Fruit fly (Drosophila melanogaster) whole organism, embryonic: ENCODE measurements around the gene CG15358.

Experiments used
- Aef1 ChIP-seq: fragments of 200-800 bp; sonication (Bioruptor generic); IDR thresholded peaks from 3 replicates; pipeline ENCODE4 v1.3.6; 2022; ENCODE audit warnings: missing biosample characterization, missing genetic modification characterization
- CG10147 ChIP-seq: fragments of 200-800 bp; sonication (Bioruptor generic); optimal IDR thresholded peaks from 2 replicates; lab custom pipeline; 2019; ENCODE audit warnings: missing biosample characterization, mild to moderate bottlenecking, missing genetic modification characterization, moderate library complexity
- CG10209 ChIP-seq: fragments of 200-800 bp; sonication (Bioruptor generic); optimal IDR thresholded peaks from 3 replicates; lab custom pipeline; 2017; ENCODE audit warnings: missing biosample characterization, mild to moderate bottlenecking, missing genetic modification characterization, missing genetic modification reagents
- CG10267 ChIP-seq: fragments of 200-800 bp; sonication (Bioruptor generic); optimal IDR thresholded peaks from 2 replicates; lab custom pipeline; 2018; ENCODE audit warnings: missing biosample characterization, mild to moderate bottlenecking, missing genetic modification characterization, moderate library complexity
- CG10462 ChIP-seq: fragments of 200-800 bp; sonication (Bioruptor generic); optimal IDR thresholded peaks from 2 replicates; lab custom pipeline; 2016; ENCODE audit warnings: missing biosample characterization, missing genetic modification characterization
- CG11696 ChIP-seq: fragments of 200-800 bp; sonication (Bioruptor generic); IDR thresholded peaks from 2 replicates; pipeline ENCODE4 v1.3.6; 2022; ENCODE audit warnings: missing biosample characterization, missing genetic modification characterization
- CG11723 ChIP-seq: fragments of 200-800 bp; sonication (Bioruptor generic); optimal IDR thresholded peaks from 2 replicates; lab custom pipeline; 2017; ENCODE audit warnings: missing biosample characterization, mild to moderate bottlenecking, missing genetic modification characterization
- CG12942 ChIP-seq: fragments of 200-800 bp; sonication (Bioruptor generic); optimal IDR thresholded peaks from 3 replicates; lab custom pipeline; 2016; ENCODE audit warnings: missing biosample characterization, missing genetic modification characterization
- CG13775 ChIP-seq: fragments of 200-800 bp; sonication (Bioruptor generic); optimal IDR thresholded peaks from 3 replicates; lab custom pipeline; 2017; ENCODE audit warnings: missing biosample characterization, mild to moderate bottlenecking, missing genetic modification characterization
- CG1603 ChIP-seq: fragments of 200-800 bp; sonication (Bioruptor generic); optimal IDR thresholded peaks from 2 replicates; lab custom pipeline; 2019; ENCODE audit warnings: missing biosample characterization, mild to moderate bottlenecking, missing genetic modification characterization, moderate library complexity
- CG17359 ChIP-seq: fragments of 200-800 bp; sonication (Bioruptor generic); optimal IDR thresholded peaks from 3 replicates; lab custom pipeline; 2018; ENCODE audit warnings: missing biosample characterization, mild to moderate bottlenecking, missing genetic modification characterization, moderate library complexity
- CG17385 ChIP-seq: fragments of 200-800 bp; sonication (Bioruptor generic); optimal IDR thresholded peaks from 3 replicates; lab custom pipeline; 2018; ENCODE audit warnings: missing biosample characterization, mild to moderate bottlenecking, missing genetic modification characterization
- CG17802 ChIP-seq: fragments of 200-800 bp; sonication (Bioruptor generic); optimal IDR thresholded peaks from 2 replicates; lab custom pipeline; 2018; ENCODE audit warnings: missing biosample characterization, mild to moderate bottlenecking, missing genetic modification characterization, moderate library complexity
- CG1832 ChIP-seq: fragments of 200-800 bp; sonication (Bioruptor generic); optimal IDR thresholded peaks from 2 replicates; lab custom pipeline; 2017; ENCODE audit warnings: missing biosample characterization, mild to moderate bottlenecking, missing genetic modification characterization, inconsistent platforms
- CG2712 ChIP-seq: fragments of 200-800 bp; optimal IDR thresholded peaks from 3 replicates; lab custom pipeline; 2019; ENCODE audit warnings: missing biosample characterization, mild to moderate bottlenecking, missing genetic modification characterization, moderate library complexity
- CG31224 ChIP-seq: fragments of 200-800 bp; sonication (Bioruptor generic); IDR thresholded peaks from 2 replicates; pipeline ENCODE4 v1.3.6; 2022; ENCODE audit warnings: missing biosample characterization, missing genetic modification characterization
- CG32772 ChIP-seq: fragments of 200-800 bp; sonication (Bioruptor generic); IDR thresholded peaks from 2 replicates; pipeline ENCODE4 v1.3.6; 2022; ENCODE audit warnings: missing biosample characterization, missing genetic modification characterization
- CG3838 ChIP-seq: fragments of 200-800 bp; sonication (Bioruptor generic); optimal IDR thresholded peaks from 3 replicates; lab custom pipeline; 2016; ENCODE audit warnings: missing biosample characterization, missing genetic modification characterization
- CG4282 ChIP-seq: fragments of 200-800 bp; sonication (Bioruptor generic); optimal IDR thresholded peaks from 2 replicates; lab custom pipeline; 2016; ENCODE audit warnings: missing biosample characterization, missing genetic modification characterization
- CG6175 ChIP-seq: fragments of 200-800 bp; sonication (Bioruptor generic); IDR thresholded peaks from 3 replicates; pipeline ENCODE4 v1.3.6; 2022; ENCODE audit warnings: missing biosample characterization, missing genetic modification characterization
- CG6272 ChIP-seq: fragments of 200-800 bp; sonication (Bioruptor generic); IDR thresholded peaks from 2 replicates; pipeline ENCODE4 v1.3.6; 2022; ENCODE audit warnings: missing biosample characterization, missing genetic modification characterization
- CG6791 ChIP-seq: fragments of 200-800 bp; sonication (Bioruptor generic); IDR thresholded peaks from 3 replicates; pipeline ENCODE4 v1.3.6; 2022; ENCODE audit warnings: missing biosample characterization, missing genetic modification characterization; ENCODE audit not compliant: partially characterized antibody
- CG8281 ChIP-seq: fragments of 200-800 bp; sonication (Bioruptor generic); optimal IDR thresholded peaks from 2 replicates; lab custom pipeline; 2018; ENCODE audit warnings: missing biosample characterization, mild to moderate bottlenecking, missing genetic modification characterization, moderate library complexity
- CG8478 ChIP-seq: fragments of >200 bp; optimal IDR thresholded peaks from 2 replicates; lab custom pipeline; 2018
- CG9727 ChIP-seq: fragments of 200-800 bp; sonication (Bioruptor generic); optimal IDR thresholded peaks from 3 replicates; lab custom pipeline; 2017; ENCODE audit warnings: missing biosample characterization, mild to moderate bottlenecking, missing genetic modification characterization
- CG9876 ChIP-seq: fragments of 200-800 bp; sonication (Bioruptor generic); optimal IDR thresholded peaks from 2 replicates; lab custom pipeline; 2016; ENCODE audit warnings: missing biosample characterization, missing genetic modification characterization
- HLH4C ChIP-seq: fragments of 200-800 bp; sonication (Bioruptor generic); IDR thresholded peaks from 3 replicates; pipeline ENCODE4 v1.3.6; 2022; ENCODE audit warnings: missing biosample characterization, missing genetic modification characterization; ENCODE audit not compliant: partially characterized antibody
- HLHmδ ChIP-seq: fragments of 200-800 bp; sonication (Bioruptor generic); optimal IDR thresholded peaks from 2 replicates; lab custom pipeline; 2018; ENCODE audit warnings: missing biosample characterization, mild to moderate bottlenecking, missing genetic modification characterization, moderate library complexity
- Hey ChIP-seq: fragments of 200-800 bp; sonication (Bioruptor generic); optimal IDR thresholded peaks from 3 replicates; lab custom pipeline; 2018; ENCODE audit warnings: missing biosample characterization, mild to moderate bottlenecking, missing genetic modification characterization
- Hr39 ChIP-seq: fragments of >200 bp; optimal IDR thresholded peaks from 2 replicates; lab custom pipeline; 2017
- Jarid2 ChIP-seq: fragments of 200-800 bp; sonication (Bioruptor generic); optimal IDR thresholded peaks from 3 replicates; lab custom pipeline; 2017; ENCODE audit warnings: mild to moderate bottlenecking, missing biosample characterization, missing genetic modification reagents, missing genetic modification characterization
- Lpt ChIP-seq: fragments of >200 bp; optimal IDR thresholded peaks from 2 replicates; lab custom pipeline; 2018; ENCODE audit warnings: missing biosample characterization, missing genetic modification characterization
- Nf-YB ChIP-seq: fragments of 200-800 bp; sonication (Bioruptor generic); optimal IDR thresholded peaks from 3 replicates; lab custom pipeline; 2019; ENCODE audit warnings: missing biosample characterization, mild to moderate bottlenecking, missing genetic modification characterization, moderate library complexity
- Oaz ChIP-seq: fragments of 200-800 bp; sonication (Bioruptor generic); IDR thresholded peaks from 2 replicates; pipeline ENCODE4 v1.3.6; 2022; ENCODE audit warnings: missing biosample characterization, missing genetic modification characterization
- Side ChIP-seq: fragments of 200-800 bp; sonication (Bioruptor generic); optimal IDR thresholded peaks from 2 replicates; lab custom pipeline; 2016; ENCODE audit warnings: missing biosample characterization, missing genetic modification characterization
- Tbp ChIP-seq: fragments of >200 bp; optimal IDR thresholded peaks from 2 replicates; lab custom pipeline; 2018; ENCODE audit warnings: missing biosample characterization, missing genetic modification characterization
- Trl ChIP-seq, 3 experiments: fragments of >200 bp in 2 of 3; fragments of 200-800 bp in 1 of 3; sonication (Bioruptor generic) in 1 of 3; optimal IDR thresholded peaks; 2 replicates in 1 of 3; 3 replicates in 2 of 3; lab custom pipeline; 2016 to 2017; ENCODE audit warnings: missing biosample characterization in 1 of 3, missing genetic modification characterization in 1 of 3
- ato ChIP-seq: fragments of 200-800 bp; sonication (Bioruptor generic); IDR thresholded peaks from 2 replicates; pipeline ENCODE4 v1.3.6; 2022; ENCODE audit warnings: missing biosample characterization, missing genetic modification characterization; ENCODE audit not compliant: partially characterized antibody
- bab2 ChIP-seq: fragments of 200-800 bp; sonication (Bioruptor generic); optimal IDR thresholded peaks from 2 replicates; lab custom pipeline; 2016; ENCODE audit warnings: missing biosample characterization, missing genetic modification characterization
- bigmax ChIP-seq: fragments of 200-800 bp; sonication (Bioruptor generic); optimal IDR thresholded peaks from 2 replicates; lab custom pipeline; 2018; ENCODE audit warnings: missing biosample characterization, mild to moderate bottlenecking, missing genetic modification characterization
- crp ChIP-seq, 2 experiments: fragments of 200-800 bp; sonication (Bioruptor generic); optimal IDR thresholded peaks; 2 replicates in 1 of 2; 3 replicates in 1 of 2; lab custom pipeline; 2017; ENCODE audit warnings: missing biosample characterization in 2 of 2, missing genetic modification characterization in 2 of 2, mild to moderate bottlenecking in 1 of 2, moderate library complexity in 1 of 2
- danr ChIP-seq: fragments of 200-800 bp; sonication (Bioruptor generic); IDR thresholded peaks from 2 replicates; pipeline ENCODE4 v1.3.6; 2022; ENCODE audit warnings: missing biosample characterization, missing genetic modification characterization
- ewg ChIP-seq: fragments of 200-800 bp; sonication (Bioruptor generic); optimal IDR thresholded peaks from 3 replicates; lab custom pipeline; 2017; ENCODE audit warnings: mild to moderate bottlenecking, missing biosample characterization, missing genetic modification reagents, missing genetic modification characterization
- fd64A ChIP-seq: fragments of 200-800 bp; sonication (Bioruptor generic); optimal IDR thresholded peaks from 3 replicates; lab custom pipeline; 2018; ENCODE audit warnings: missing biosample characterization, mild to moderate bottlenecking, missing genetic modification characterization
- gcm2 ChIP-seq: fragments of 200-800 bp; sonication (Bioruptor generic); optimal IDR thresholded peaks from 2 replicates; lab custom pipeline; 2016; ENCODE audit warnings: missing biosample characterization, missing genetic modification characterization
- jigr1 ChIP-seq: fragments of 200-800 bp; sonication (Bioruptor generic); IDR thresholded peaks from 3 replicates; pipeline ENCODE4 v1.3.6; 2022; ENCODE audit warnings: missing biosample characterization, missing genetic modification characterization
- klu ChIP-seq: fragments of 200-800 bp; sonication (Bioruptor generic); IDR thresholded peaks from 2 replicates; pipeline ENCODE4 v1.3.6; 2022; ENCODE audit warnings: missing biosample characterization, missing genetic modification characterization
- seq ChIP-seq: fragments of 200-800 bp; sonication (Bioruptor generic); IDR thresholded peaks from 2 replicates; pipeline ENCODE4 v1.3.6; 2022; ENCODE audit warnings: missing biosample characterization, missing genetic modification characterization
- slou ChIP-seq: fragments of 200-800 bp; sonication (Bioruptor generic); optimal IDR thresholded peaks from 3 replicates; lab custom pipeline; 2016; ENCODE audit warnings: missing biosample characterization, missing genetic modification characterization
- sr ChIP-seq: fragments of 200-800 bp; sonication (Bioruptor generic); IDR thresholded peaks from 3 replicates; pipeline ENCODE4 v1.3.6; 2022; ENCODE audit warnings: missing biosample characterization, missing genetic modification characterization
- tin ChIP-seq: fragments of 200-800 bp; sonication (Bioruptor generic); optimal IDR thresholded peaks from 3 replicates; lab custom pipeline; 2016; ENCODE audit warnings: missing biosample characterization, missing genetic modification characterization
- zf30C ChIP-seq: fragments of 200-800 bp; sonication (Bioruptor generic); optimal IDR thresholded peaks from 3 replicates; lab custom pipeline; 2018; ENCODE audit warnings: missing biosample characterization, mild to moderate bottlenecking, missing genetic modification characterization

The CG15358 gene

dm6 chr2L:1916461-1916860, 33.4 kb upstream of the CG15358 start (continued):
- TF ChIP-seq CG10462 (GFP tag; lab: Kevin White, UChicago) (no peak), CG11696 (no peak), CG12942 (GFP tag; lab: Kevin White, UChicago) (no peak), tin (GFP tag; lab: Kevin White, UChicago) (peak; percentile 10), Hey (tag; lab: Kevin White, UChicago) (no peak), CG2712 (peak; percentile 57), slou (GFP tag; lab: Kevin White, UChicago) (no peak), bigmax (GFP tag; lab: Kevin White, UChicago) (no peak), CG10267 (tag; lab: Kevin White, UChicago) (no peak), ewg (GFP tag; lab: Kevin White, UChicago) (peak; percentile 45), HLHmδ (no peak), CG1832 (GFP tag; lab: Kevin White, UChicago) (no peak), fd64A (GFP tag; lab: Kevin White, UChicago) (no peak), ato (GFP tag; lab: Robert Waterston, UW) (no peak), CG9876 (GFP tag; lab: Kevin White, UChicago) (no peak), CG6272 (GFP tag; lab: Robert Waterston, UW) (peak; percentile 41; the same call in 1 of the 2 replicates), Jarid2 (GFP tag; lab: Kevin White, UChicago) (no peak), CG10147 (GFP tag; lab: Kevin White, UChicago) (no peak), Tbp (GFP tag; lab: Kevin White, UChicago) (no peak), Oaz (GFP tag; lab: Robert Waterston, UW) (no peak), CG1603 (peak; percentile 68), Hr39 (lab: Kevin White, UChicago) (no peak), gcm2 (GFP tag; lab: Kevin White, UChicago) (no peak), sr (peak; percentile 41; the same call in 1 of the 3 replicates), klu (no peak), CG17802 (tag; lab: Kevin White, UChicago) (no peak), CG13775 (GFP tag; lab: Kevin White, UChicago) (no peak), CG4282 (GFP tag; lab: Kevin White, UChicago) (no peak), HLH4C (GFP tag; lab: Robert Waterston, UW) (no peak), seq (GFP tag; lab: Robert Waterston, UW) (0 out of 2 replicates have a peak, but pooled peaks have one; percentile 48), CG17359 (tag; lab: Kevin White, UChicago) (peak; percentile 74), Lpt (GFP tag; lab: Kevin White, UChicago) (no peak), CG10209 (GFP tag; lab: Kevin White, UChicago) (peak; percentile 20), Nf-YB (no peak), jigr1 (GFP tag; lab: Robert Waterston, UW) (0 out of 3 replicates have a peak, but pooled peaks have one; percentile 32), CG17385 (GFP tag; lab: Kevin White, UChicago) (peak; percentile 46), CG31224 (GFP tag; lab: Robert Waterston, UW) (no peak), CG8281 (tag; lab: Kevin White, UChicago) (no peak), CG3838 (GFP tag; lab: Kevin White, UChicago) (no peak), crp (GFP tag; optimal IDR thresholded peaks at IDR 0.05; lab: Kevin White, UChicago) (no peak), CG8478 (lab: Kevin White, UChicago) (no peak), bab2 (GFP tag; lab: Kevin White, UChicago) (no peak), CG9727 (GFP tag; lab: Kevin White, UChicago) (no peak), danr (GFP tag; lab: Robert Waterston, UW) (no peak), Side (GFP tag; lab: Kevin White, UChicago) (no peak), CG6791 (GFP tag; lab: Robert Waterston, UW) (no peak), CG6175 (GFP tag; lab: Robert Waterston, UW) (no peak), CG32772 (GFP tag; lab: Robert Waterston, UW) (peak; percentile 68), Trl (optimal IDR thresholded peaks at IDR 0.05; lab: Kevin White, UChicago) (no peak), Trl (GFP tag; optimal IDR thresholded peaks at IDR 0.05; lab: Kevin White, UChicago) (no peak), Aef1 (GFP tag; lab: Robert Waterston, UW) (no peak), zf30C (GFP tag; lab: Kevin White, UChicago) (no peak), CG11723 (no peak)
